Worm (Caenorhabditis elegans): ENCODE results near the gene M04D8.5.

DNA sequence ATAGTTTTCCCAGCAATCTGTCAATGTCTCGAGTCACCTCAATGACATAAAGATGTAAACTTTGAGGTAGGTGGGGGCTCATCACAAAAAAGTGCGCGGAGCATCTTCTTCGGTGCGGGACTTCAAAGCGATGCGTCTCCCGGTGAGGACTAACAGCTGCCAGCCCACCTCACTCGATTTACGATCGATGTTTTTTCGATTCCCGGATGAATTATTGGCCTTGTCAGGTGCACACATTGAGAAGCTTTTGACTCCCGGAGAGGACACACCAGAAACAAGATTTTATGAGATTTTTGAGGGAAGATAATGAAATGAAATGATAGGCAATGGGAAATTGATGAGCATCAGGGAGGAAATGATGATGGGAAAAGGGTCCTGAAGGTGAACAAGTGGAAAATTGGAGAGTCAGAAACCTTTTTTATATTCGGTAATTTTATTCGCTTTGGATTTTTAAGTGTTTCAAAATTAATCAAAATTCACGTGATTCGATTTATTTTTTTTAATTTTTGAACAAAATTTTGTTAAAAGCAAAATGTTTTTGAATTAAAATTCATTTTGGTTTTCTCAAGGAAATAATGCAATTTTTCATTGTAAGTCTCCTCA lies 46.2 kb downstream of the M04D8.5 start, which contains the start of gene C05B5.12:
- TF ChIP-seq unc-62 (GFP tag; optimal IDR thresholded peaks at IDR 0.05) = peak; percentile 81
- no peak for TF ChIP-seq mep-1 (tag; optimal IDR thresholded peaks at IDR 0.05)
- no peak for TF ChIP-seq ztf-11 (tag; optimal IDR thresholded peaks at IDR 0.05)
- no peak for TF ChIP-seq unc-39 (tag; optimal IDR thresholded peaks at IDR 0.05)
- TF ChIP-seq zip-8 (tag; optimal IDR thresholded peaks at IDR 0.05) = no peak
- no peak for TF ChIP-seq snpc-4 (tag; optimal IDR thresholded peaks at IDR 0.05)
- TF ChIP-seq flh-1 (GFP tag; optimal IDR thresholded peaks at IDR 0.05) = no peak
- TF ChIP-seq unc-120 (tag; optimal IDR thresholded peaks at IDR 0.05; ENCODE audit: poor library complexity, severe bottlenecking) = peak; percentile 88
- TF ChIP-seq elt-1 (tag; optimal IDR thresholded peaks at IDR 0.05; ENCODE audit: borderline replicate concordance, insufficient read depth) = no peak

Measured in whole organism, mixed stage, embryonic.